Fruit fly (Drosophila melanogaster) whole organism, larva: ENCODE data around the gene CG7294.

Experiments
- noc ChIP-seq: fragments of 200-800 bp; sonication (Bioruptor generic); optimal IDR thresholded peaks from 3 replicates; lab custom pipeline; 2019; ENCODE audit warnings: missing biosample characterization, mild to moderate bottlenecking, missing genetic modification characterization, moderate library complexity

Gene CG7294

DNA sequence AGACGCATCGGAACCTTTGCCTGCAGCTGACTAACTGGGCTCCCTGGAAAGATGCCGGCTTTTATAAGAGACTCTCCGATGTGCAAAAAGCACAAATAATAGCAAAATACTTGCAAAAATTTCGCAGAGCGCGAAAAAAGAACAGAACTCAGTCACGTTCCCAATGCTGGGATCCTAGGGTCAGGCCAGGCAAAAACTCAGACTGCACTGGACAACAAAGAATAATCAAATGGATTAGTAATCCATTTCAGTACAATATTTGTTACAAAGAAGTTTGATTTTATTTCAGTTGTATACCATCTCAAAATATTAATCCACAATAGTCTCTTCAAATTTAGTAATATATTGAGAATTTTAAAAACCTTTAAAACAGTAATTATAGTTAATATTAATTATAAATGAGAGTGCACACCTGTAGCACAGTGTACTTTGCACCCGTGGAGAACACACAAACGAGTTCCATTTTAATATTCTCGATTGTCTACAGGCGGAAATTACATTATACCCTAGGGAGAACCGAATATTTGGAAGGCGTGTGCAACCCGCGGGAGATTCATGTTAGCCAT is 5.1 kb upstream of the CG7294 start, which contains the start of gene CG17108:
Gene CG17108, minus strand, starts transcription at position 51 of the 566 bp plus-strand sequence.
- TF ChIP-seq noc (tag; lab: Kevin White, UChicago): no peak

DNA sequence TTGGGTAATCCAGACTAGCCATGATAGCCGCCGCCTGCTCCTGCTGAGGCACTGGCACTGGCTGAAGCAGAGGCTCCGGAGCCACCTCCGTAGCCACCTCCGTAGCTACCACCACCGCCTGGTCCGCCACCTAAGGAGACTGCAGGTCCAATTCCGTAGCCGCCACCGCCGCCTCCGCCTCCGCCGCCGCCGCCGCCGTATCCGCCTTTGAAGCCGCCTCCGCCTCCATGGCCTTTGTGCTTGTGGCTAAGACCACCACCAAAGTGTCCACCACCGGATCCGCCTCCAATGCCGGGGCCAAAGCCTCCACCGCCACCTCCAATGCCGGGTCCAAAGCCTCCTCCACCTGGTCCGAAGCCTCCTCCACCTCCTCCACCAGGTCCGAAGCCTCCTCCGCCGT is 3.9 kb upstream of the CG7294 start:
- no peak for TF ChIP-seq noc (tag; lab: Kevin White, UChicago)

DNA sequence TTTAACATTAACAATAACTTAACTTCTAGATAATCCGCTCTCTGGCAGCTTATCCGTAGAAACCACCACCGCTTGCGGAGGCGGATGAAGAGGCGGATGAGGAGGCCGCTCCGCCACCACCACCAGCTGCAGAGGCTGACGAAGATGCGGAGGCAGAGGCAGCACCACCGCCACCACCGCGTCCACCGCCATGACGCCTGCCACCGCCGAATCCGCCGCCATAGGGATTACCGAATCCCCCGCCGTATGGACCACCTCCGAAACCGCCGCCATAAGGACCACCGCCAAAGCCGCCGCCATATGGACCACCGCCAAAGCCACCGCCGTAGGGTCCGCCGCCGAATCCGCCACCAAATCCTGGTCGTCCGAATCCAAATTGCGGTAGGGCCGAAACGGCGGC is 307 bp downstream of the CG7294 start:
- TF ChIP-seq noc (tag; lab: Kevin White, UChicago): no peak

DNA sequence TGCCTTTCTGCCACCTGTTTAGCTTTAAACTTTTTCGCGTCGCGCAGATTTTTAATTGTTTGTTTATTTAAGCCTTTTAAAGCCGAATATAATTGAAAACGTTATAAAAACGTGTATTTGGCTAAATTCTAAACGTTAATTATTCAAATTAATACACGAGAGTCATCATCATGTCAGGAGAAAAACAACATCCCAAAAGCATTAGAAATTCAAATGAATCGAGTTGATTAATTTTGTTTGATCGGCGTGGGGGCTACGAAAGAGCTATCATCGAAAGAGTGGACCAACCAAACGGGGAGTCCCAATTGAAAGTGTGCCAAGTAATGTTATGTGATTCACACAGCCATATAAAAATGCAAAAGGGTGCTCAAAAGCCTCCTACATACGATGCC is 1.3 kb downstream of the CG7294 start:
- TF ChIP-seq noc (tag; lab: Kevin White, UChicago): no peak

DNA sequence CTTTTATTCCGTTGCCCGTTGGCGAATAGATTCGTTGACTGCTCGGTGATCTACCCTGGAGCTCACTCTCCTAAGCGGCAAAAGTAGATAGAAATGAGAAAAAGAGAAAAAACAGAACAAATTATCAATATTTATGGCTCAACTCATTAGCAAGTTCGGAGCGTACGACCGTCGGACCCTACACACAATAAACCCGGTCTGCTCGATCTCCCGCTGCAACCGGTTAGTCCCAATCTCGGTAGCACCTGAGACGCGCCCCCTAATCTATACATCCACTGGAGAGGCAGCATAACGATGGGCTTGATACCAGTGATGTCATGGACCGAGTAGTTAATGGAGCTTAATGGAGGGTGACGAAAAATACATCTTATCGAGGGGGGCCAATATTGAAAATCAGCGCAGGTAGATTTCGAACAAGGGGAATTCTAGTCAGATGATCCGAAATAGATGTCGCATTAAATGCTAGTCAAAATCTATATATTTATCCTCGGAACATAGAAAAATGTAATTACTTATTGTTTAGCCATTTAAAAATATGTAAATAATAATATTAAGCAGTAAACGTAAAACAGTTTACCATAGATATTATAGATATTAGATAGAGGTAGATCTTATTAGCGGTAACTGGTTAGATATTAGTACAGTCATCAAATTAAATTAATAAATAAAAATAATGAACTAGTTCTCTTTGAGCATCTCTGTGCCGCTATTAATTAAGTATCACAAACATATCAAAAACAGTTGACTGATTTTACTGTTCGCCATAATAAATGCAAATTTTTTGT is 1.9 kb downstream of the CG7294 start, which contains the start of gene CG7296:
Gene CG7296, minus strand, starts transcription at position 58 of the 785 bp plus-strand sequence.
- no peak for TF ChIP-seq noc (tag; lab: Kevin White, UChicago)

DNA sequence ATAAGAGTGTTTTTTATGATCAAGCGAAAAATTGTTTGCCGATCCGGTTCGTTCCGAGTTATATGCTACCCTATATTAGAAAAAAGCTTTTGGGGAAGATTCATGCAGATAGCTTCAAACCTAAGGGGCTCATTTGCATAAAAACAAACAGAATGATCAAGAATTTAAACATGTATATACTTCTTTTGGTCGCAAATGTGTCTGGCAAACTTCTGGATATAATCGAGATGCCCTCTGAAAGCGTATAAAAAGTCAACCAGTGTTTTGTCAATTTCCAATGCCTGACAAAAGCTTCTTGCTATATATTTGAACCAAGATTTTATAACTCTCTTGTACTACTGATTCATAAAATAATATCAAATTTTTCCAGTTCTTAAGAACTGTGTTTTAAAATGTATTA is 3.4 kb downstream of the CG7294 start:
- no peak for TF ChIP-seq noc (tag; lab: Kevin White, UChicago)

DNA sequence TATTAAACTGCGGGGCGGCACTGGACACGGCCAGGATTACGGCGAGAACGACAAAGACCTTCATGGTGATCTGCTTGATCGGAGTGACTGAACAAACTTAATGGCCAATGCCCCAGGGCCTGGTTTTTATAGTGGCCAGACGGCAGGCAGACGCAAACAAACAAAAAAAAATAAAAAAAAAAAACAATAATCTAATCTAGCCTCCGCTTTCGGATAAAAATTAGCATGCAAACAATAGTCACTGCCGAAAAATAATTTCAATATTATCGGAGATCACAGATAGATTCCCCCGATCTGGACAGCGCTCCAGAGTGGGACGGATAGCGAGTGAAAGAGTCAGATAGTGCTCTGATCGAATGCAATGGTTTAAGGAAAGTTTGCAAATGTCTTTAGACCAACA is 4.8 kb downstream of the CG7294 start, which contains the start of gene CG7299:
Gene CG7299, minus strand, starts transcription at position 101 of the 400 bp plus-strand sequence.
- TF ChIP-seq noc (tag; lab: Kevin White, UChicago): no peak

DNA sequence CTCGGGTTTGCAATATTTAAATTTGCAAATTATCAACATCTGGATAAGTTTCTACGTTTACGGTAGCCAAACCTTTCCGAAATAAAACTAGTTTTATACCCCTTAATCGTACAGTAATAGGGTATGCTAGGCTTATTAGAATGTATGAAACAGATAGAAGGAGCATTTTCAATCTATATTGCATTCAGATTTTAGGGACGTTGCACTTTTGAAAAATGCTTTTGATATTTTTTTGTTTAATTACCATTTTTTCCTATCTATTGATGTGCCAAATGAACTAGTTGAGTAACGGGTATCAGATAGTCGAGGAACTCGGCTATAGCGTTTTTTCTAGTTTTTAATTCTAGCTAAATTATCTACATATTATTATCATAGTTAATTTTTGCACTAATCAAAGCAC is 6.2 kb downstream of the CG7294 start:
- TF ChIP-seq noc (tag; lab: Kevin White, UChicago): peak; percentile 58

DNA sequence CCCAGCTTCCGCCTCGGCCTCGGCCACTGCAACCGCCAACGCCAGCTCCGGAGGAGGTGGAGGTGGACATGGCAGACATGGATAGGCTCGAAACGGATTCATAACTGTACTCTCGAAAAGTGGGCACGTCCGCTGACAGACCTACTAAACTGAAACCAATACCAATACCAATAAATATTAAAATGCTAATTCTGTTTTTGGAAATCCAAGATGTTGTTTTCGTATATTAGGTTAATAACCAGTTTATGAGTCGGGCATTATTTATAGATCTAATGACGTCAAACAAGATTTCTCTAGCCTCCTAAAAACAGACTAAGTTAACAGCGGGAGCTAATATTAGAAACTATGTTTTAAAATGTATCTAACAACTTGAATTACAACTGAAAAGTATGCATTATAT is 6.9 kb downstream of the CG7294 start:
- no peak for TF ChIP-seq noc (tag; lab: Kevin White, UChicago)

DNA sequence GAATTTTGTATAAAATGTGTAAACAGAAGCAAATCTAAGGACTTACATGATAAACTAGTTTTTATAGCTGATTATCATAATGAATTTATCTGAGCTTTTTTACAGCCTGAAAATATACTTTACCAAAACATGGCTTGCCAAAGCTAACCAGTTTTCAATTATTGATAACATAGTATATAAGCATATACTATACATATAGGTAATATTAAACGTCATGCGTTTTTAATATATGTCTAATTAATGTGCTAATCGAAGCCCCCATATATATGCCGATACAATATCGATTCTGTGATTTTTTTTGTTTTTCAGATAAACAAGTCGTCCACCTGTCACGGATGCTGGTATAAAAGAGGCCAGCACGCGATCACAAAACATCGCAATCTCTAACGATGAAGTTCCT is 7.5 kb downstream of the CG7294 start, which contains the start of gene CG17107:
Gene CG17107, plus strand, starts transcription at position 301 of the 400 bp plus-strand sequence.
- TF ChIP-seq noc (tag; lab: Kevin White, UChicago): no peak

DNA sequence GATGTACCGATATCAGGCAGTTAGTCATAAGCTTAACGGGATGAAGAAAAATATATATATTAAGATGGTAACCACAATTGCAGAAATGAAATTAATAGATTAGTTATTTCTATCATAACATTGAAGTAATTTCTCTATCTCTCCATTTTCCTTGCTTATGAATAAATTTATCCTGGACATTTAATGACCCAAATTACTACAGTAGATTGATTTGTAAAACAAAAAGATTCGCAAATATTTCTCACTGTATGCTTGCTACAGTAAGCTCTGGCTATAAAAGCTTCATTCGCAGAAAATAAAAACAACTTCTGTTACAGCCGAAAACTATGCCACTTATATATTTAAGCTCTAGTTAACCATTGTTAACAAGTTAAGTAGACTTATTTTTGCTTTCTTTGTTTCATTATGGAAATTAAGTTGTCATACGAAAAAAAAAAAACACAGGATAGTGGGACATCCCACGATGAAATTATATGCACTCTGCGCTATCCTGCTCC is 8.4 kb downstream of the CG7294 start, which contains the start of gene CG17105:
Gene CG17105, plus strand, starts transcription at position 447 of the 497 bp plus-strand sequence.
- no peak for TF ChIP-seq noc (tag; lab: Kevin White, UChicago)

DNA sequence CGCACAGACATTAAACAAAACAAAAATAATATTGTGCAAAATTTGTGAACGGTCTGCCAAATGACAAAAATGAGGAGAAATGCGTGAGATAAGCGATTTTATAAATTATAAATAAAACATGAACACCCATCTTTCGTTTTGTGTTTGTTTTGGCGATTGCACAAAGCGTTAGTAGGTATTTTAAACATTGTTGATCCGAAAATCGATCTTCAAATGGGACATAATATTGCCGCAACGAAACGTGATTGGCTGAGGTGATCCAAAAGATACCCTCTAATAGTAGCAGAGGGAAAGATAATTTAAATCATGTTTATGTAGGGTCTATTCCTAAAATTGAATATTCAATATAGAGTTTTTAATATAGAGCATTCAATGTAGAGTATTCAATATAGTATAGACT is 9.5 kb downstream of the CG7294 start:
- TF ChIP-seq noc (tag; lab: Kevin White, UChicago): peak; percentile 10

DNA sequence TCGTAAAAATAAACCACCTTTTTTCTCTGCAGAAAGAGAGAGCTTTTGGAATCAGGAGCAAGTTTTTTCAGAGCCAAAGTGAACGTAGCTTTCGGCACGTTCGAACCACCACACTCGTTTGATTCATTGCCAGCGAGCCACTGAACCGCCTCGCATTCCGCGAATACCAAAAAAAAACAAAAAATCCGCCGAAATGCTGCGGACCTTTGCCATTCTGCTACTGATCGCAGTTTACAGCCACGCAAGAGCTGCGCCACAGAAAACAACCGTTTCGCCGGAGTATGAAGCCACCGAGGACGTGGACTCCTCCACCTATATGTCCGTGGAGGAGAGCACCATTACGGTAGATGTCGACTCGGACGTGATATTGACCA is 11.4 kb downstream of the CG7294 start:
- no peak for TF ChIP-seq noc (tag; lab: Kevin White, UChicago)

DNA sequence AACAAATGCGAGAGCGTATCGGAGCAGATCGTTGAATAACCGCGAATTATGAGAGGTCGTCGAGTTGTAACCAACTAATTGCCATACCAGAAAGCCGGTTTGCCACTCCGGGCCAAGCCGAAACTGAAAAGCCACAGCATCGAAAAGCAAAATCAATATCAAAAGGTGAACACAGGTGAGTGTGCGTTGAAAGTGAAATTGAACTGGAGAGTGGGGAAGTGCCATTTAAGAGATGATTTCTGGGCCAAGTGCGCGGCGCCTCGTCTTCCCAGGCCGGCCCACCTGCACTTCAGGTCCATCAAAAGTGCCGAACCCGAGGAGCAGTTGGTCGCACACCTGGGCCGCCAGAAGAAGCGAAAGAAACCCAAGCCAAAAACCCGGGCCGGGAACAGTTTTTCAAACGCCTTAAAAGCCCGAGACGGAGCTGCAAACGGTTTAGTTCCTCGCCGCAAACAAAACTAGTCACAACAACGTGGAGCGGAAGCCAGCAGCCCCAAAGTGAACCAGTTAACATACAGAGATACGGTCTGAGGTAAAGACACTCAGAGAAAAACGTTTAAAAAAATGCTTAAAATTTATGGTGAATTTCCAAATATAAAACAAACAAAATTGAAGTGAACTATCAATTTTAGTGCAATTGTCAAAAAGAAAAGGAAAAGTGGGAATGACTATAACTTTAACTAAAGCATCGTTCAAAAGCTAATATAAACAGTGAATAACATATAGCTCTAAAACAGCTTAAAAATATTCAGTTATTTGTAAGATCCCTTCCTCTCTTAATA is 11.9 kb downstream of the CG7294 start, which contains the start of gene CG17104:
Gene CG17104, plus strand, starts transcription at position 266 of the 782 bp plus-strand sequence.
- TF ChIP-seq noc (tag; lab: Kevin White, UChicago): peak; percentile 38

DNA sequence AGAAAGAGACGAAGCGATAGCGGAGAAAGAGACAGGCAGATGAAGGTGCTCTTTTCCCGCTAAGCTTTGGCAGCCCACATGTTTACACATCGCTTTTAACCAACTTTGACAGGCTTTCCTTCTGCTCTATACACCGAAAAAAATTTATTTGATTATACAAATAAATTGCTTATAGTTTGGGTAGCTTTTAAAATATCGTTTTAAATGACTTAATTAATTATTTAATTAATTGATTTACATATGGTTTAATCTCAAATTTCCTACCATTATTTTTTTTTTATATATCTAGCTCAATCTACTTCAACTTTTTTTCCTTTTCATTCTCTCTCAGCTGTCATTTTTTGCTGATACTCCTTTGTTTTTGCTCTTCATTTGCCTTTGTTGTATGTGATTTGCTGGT is 16.1 kb downstream of the CG7294 start:
- TF ChIP-seq noc (tag; lab: Kevin White, UChicago): no peak

DNA sequence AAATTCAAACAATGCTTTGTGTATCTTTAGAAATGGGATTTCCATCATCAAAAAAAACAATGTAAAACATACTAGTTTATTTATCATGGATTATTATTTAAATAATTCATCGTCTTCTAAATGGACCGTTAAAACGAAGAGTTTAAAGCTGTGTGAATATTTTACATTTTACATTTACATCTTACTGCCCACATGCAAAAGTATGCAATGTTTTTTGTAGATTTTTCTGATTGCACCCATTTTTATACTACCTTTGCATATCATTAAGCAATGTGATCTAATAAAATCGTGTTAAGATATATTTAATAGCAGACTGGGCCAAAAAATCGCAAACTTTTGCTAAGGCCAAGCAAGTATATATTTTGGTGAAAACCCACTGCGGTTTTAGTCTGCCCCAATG is 17.5 kb downstream of the CG7294 start:
- no peak for TF ChIP-seq noc (tag; lab: Kevin White, UChicago)
